Fruit fly (Drosophila melanogaster): ENCODE data around the gene Spn28Da.

DNA sequence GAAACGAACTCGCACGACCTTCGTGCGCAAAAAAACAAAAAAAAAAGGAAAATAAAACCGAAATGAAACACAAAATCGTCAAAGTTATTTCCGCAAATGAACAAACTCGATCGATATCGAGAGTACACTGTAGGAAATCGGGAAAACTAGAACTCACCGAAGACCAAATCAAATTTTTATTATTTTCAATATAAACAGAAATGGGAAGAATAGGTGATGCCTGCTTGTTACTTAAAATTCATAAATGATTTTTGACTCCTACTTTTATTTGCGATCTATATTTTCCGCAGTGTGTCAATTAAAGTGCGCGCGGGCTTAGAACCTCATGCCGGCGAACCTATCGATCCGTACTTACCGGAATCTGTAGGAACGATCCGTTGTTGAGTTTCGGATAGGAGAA lies 13.3 kb downstream of the Spn28Da start:
- TF ChIP-seq CG8478 (optimal IDR thresholded peaks at IDR 0.05) (no peak), CTCF (optimal IDR thresholded peaks at IDR 0.05) (no peak)

Data from S2 (cell line).